Worm (Caenorhabditis elegans): ENCODE data around the gene D2096.7.
A peak's percentile ranks its signal among the peaks of the same experiment; 100 is the strongest.

DNA sequence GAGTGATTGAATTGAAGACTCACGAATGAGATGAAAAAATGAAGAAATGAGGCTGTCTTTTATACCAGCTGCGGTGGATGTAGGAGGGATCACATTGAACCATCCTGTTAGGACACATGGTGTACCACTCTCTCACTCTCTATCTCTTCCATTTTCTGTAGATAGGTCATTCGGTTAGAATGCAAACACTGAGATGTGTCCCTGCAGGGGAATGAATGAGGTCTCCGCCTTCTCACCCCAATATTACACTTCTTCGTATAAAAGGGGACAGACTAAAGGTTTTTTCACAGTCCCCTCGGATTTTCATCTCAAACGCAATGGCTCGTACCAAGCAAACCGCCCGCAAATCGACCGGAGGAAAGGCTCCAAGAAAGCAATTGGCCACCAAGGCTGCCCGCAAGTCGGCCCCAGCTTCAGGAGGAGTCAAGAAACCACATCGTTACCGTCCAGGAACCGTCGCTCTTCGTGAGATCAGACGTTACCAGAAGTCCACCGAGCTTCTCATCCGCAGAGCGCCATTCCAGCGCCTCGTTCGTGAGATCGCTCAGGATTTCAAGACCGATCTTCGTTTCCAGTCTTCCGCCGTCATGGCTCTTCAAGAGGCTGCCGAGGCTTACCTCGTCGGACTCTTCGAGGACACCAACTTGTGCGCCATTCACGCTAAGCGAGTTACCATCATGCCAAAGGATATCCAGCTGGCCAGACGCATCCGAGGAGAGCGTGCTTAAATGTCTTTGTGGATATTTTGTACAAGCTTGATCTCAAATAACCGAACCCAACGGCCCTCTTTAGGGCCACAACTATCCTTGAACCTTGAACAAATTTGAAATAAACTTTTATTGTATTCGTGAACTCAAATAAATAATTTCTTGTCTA lies 43.2 kb downstream of the D2096.7 start, which contains the start of gene his-32:
- TF ChIP-seq jun-1 (tag; optimal IDR thresholded peaks at IDR 0.05) (no peak), irx-1 (tag; optimal IDR thresholded peaks at IDR 0.05) (no peak), unc-130 (tag; optimal IDR thresholded peaks at IDR 0.05) (no peak), elt-2 (tag; optimal IDR thresholded peaks at IDR 0.05) (no peak), ztf-4 (tag; optimal IDR thresholded peaks at IDR 0.05) (peak; percentile 72), snu-23 (GFP tag; optimal IDR thresholded peaks at IDR 0.05) (peak; percentile 68), sox-4 (tag; optimal IDR thresholded peaks at IDR 0.05) (no peak), tbx-2 (tag; optimal IDR thresholded peaks at IDR 0.05) (peak; percentile 38), unc-86 (tag; optimal IDR thresholded peaks at IDR 0.05) (peak; percentile 75), pqm-1 (tag; optimal IDR thresholded peaks at IDR 0.05) (no peak), pax-3 (tag; optimal IDR thresholded peaks at IDR 0.05) (no peak), tlp-1 (tag; optimal IDR thresholded peaks at IDR 0.05) (no peak)

Data from whole organism, L1 larva.